Worm (Caenorhabditis elegans): ENCODE measurements around the gene fipr-29.
A peak's percentile ranks its signal among the peaks of the same experiment; 100 is the strongest.

The fipr-29 gene

DNA sequence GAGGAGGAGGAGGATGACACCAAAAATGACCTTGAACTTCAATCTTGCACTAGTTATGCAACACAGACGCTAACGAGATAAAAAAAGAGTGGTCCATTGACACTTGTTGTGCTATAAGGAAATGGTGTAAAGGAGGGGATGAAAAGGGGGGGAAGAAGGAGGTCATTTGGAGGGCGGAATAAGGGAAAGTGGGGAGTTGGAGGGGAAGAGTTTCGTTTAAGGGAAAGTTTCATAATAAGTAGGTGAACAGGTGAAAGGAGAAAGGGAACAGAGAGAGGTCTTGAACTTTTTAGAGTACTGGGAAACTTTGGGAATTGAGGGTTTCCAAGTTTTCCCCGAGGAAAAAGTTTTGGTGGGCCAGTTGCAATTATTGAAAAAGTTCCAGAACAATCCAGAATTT is 12.3 kb downstream of the fipr-29 start:
- TF ChIP-seq ets-5 (GFP tag; IDR thresholded peaks at IDR 0.05) (no peak), ztf-11 (tag; optimal IDR thresholded peaks at IDR 0.05) (no peak), dsc-1 (tag; optimal IDR thresholded peaks at IDR 0.05) (no peak), blmp-1 (tag; optimal IDR thresholded peaks at IDR 0.05) (peak; percentile 76)

DNA sequence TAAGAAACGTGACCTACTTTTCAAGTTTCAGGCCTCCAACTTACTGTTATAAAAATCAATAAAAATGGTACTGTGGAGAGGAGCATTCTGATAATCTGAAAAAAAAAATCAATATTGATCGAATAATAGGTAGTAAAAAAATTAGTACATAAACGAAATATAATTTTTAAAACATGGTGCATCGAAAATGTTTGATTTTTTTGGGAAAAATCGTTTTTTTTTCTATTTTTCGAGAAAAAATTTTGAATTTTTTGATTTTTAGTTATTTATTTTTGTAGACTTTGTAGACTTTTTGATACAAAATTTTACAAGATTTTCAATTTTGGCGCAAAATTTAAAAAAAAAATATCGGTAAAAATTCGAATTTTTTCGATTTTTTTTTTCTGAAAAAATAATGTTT is 13.1 kb downstream of the fipr-29 start, which contains the start of gene cutl-25:
Gene cutl-25 (minus strand): TSS at position 101 of the 400 bp plus-strand sequence.
- TF ChIP-seq hlh-17 (GFP tag; optimal IDR thresholded peaks at IDR 0.05; ENCODE audit: borderline replicate concordance) (no peak), lin-15B (tag; optimal IDR thresholded peaks at IDR 0.05) (no peak), ceh-8 (GFP tag; optimal IDR thresholded peaks at IDR 0.05) (no peak), fkh-8 (tag; optimal IDR thresholded peaks at IDR 0.05) (no peak), mab-9 (GFP tag; IDR thresholded peaks at IDR 0.05) (no peak), sox-4 (tag; optimal IDR thresholded peaks at IDR 0.05) (no peak), nhr-77 (tag; optimal IDR thresholded peaks at IDR 0.05) (no peak), nhr-12 (tag; optimal IDR thresholded peaks at IDR 0.05) (no peak)

- no peak for TF ChIP-seq ceh-82 (tag; optimal IDR thresholded peaks at IDR 0.05)
- no peak for TF ChIP-seq efl-1 (optimal IDR thresholded peaks at IDR 0.05)
- TF ChIP-seq efl-1 (GFP tag; optimal IDR thresholded peaks at IDR 0.05 in 1 of 2), result peak in 1 of 2 experiments; percentile 26
- no peak for TF ChIP-seq nhr-20 (tag; optimal IDR thresholded peaks at IDR 0.05)
- peak; percentile 86 for TF ChIP-seq blmp-1 (tag; optimal IDR thresholded peaks at IDR 0.05)
- TF ChIP-seq nhr-76 (tag; optimal IDR thresholded peaks at IDR 0.05), result no peak
- peak; percentile 59 for TF ChIP-seq nhr-85 (tag)
- no peak for TF ChIP-seq aly-2 (tag; optimal IDR thresholded peaks at IDR 0.05)
- TF ChIP-seq lin-15B (tag; optimal IDR thresholded peaks at IDR 0.05), result no peak
- TF ChIP-seq C34B4.2 (tag; optimal IDR thresholded peaks at IDR 0.05), result no peak
- peak in 1 of 2 experiments; percentile 36 for TF ChIP-seq lsy-2 (tag; optimal IDR thresholded peaks at IDR 0.05)
- TF ChIP-seq mab-9 (GFP tag; IDR thresholded peaks at IDR 0.05), result no peak
- no peak for TF ChIP-seq unc-130 (tag; optimal IDR thresholded peaks at IDR 0.05)
- TF ChIP-seq elt-3 (tag; optimal IDR thresholded peaks at IDR 0.05), result peak in 2 of 6 experiments; percentile 63 to 70
- TF ChIP-seq fkh-10 (GFP tag; optimal IDR thresholded peaks at IDR 0.05), result no peak
Measured at ce11 chrIII:3040735-3041439, 19.3 kb downstream of the fipr-29 start, which contains the start of gene daf-2. TSS of gene daf-2 (minus strand) at chrIII:3040846.

- TF ChIP-seq ceh-8 (GFP tag; optimal IDR thresholded peaks at IDR 0.05) (no peak), efl-3 (GFP tag; optimal IDR thresholded peaks at IDR 0.05) (no peak), nhr-76 (tag; optimal IDR thresholded peaks at IDR 0.05) (no peak), unc-86 (tag; optimal IDR thresholded peaks at IDR 0.05) (peak; percentile 52), snu-23 (GFP tag; optimal IDR thresholded peaks at IDR 0.05) (peak; percentile 80), lin-14 (GFP tag; optimal IDR thresholded peaks at IDR 0.05) (peak; percentile 92), nhr-19 (GFP tag; conservative IDR thresholded peaks at IDR 0.05) (peak; percentile 59), mab-9 (GFP tag; IDR thresholded peaks at IDR 0.05) (peak; percentile 7; the same call in 1 of the 2 replicates), pax-3 (tag; optimal IDR thresholded peaks at IDR 0.05) (peak; percentile 26), lsy-2 (tag; optimal IDR thresholded peaks at IDR 0.05) (peak; percentile 53 to 74), nhr-47 (tag; optimal IDR thresholded peaks at IDR 0.05) (peak; percentile 62), aly-2 (tag; optimal IDR thresholded peaks at IDR 0.05) (no peak), sptf-1 (tag; optimal IDR thresholded peaks at IDR 0.05) (no peak), fkh-8 (tag; optimal IDR thresholded peaks at IDR 0.05) (peak; percentile 29), dpl-1 (GFP tag; optimal IDR thresholded peaks at IDR 0.05) (peak; percentile 60 to 73 (median 62)), snpc-4 (tag; optimal IDR thresholded peaks at IDR 0.05) (peak; percentile 11), fos-1 (tag; optimal IDR thresholded peaks at IDR 0.05) (peak; percentile 16), mep-1 (tag; optimal IDR thresholded peaks at IDR 0.05) (peak; percentile 28), lin-15B (tag; optimal IDR thresholded peaks at IDR 0.05) (peak; percentile 20), pag-3 (tag; optimal IDR thresholded peaks at IDR 0.05; ENCODE audit: borderline replicate concordance, insufficient read depth) (no peak), efl-1 (optimal IDR thresholded peaks at IDR 0.05) (peak; percentile 63 to 70), efl-1 (GFP tag; optimal IDR thresholded peaks at IDR 0.05 in 1 of 2) (peak; percentile 75 to 92), ceh-82 (tag; optimal IDR thresholded peaks at IDR 0.05) (peak in 2 of 3 experiments; percentile 25 to 61), egl-13 (tag; optimal IDR thresholded peaks at IDR 0.05) (peak; percentile 42), hlh-4 (tag; optimal IDR thresholded peaks at IDR 0.05) (no peak), mdl-1 (tag; optimal IDR thresholded peaks at IDR 0.05) (peak; percentile 4 to 91), ztf-11 (tag; optimal IDR thresholded peaks at IDR 0.05) (peak in 1 of 2 experiments; percentile 15), swsn-7 (tag; optimal IDR thresholded peaks at IDR 0.05) (peak; percentile 46), irx-1 (tag; optimal IDR thresholded peaks at IDR 0.05) (peak; percentile 44), nhr-85 (tag) (peak; percentile 94), ces-1 (GFP tag; optimal IDR thresholded peaks at IDR 0.05) (no peak), tbx-2 (tag; optimal IDR thresholded peaks at IDR 0.05) (peak; percentile 50)
Measured at ce11 chrIII:3037346-3037745, 22.8 kb downstream of the fipr-29 start.
